Fruit fly (Drosophila melanogaster): Measurements from ENCODE around the gene ergic53.

ergic53 gene

DNA sequence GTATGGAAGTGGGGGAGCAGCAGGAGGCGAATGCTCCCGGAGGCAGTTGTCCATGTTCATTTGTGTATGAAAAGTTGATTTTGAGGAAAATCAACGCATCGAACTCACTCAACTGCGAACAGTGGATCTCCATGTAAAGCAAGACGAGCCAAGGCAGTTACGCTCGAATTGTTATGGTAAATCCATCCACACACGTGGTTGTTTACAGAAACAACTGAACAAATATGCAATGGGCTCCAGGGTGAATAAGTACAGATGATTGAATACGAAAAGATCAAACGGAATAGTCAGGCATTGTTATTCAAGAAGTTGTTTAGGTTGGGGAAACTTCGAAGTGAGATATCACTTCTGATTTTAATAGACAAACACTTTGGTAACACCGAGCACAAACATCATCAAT is 49.3 kb downstream of the ergic53 start (continued):
- TF ChIP-seq maf-S (GFP tag; optimal IDR thresholded peaks at IDR 0.05) (peak; percentile 1), Dp (GFP tag; optimal IDR thresholded peaks at IDR 0.05) (no peak), Sin3A (optimal IDR thresholded peaks at IDR 0.05) (no peak), sug (tag; optimal IDR thresholded peaks at IDR 0.05) (no peak), hbn (GFP tag; IDR thresholded peaks at IDR 0.05; ENCODE audit: partially characterized antibody) (no peak), CG17612 (GFP tag; IDR thresholded peaks at IDR 0.05) (no peak), CG3281 (GFP tag; optimal IDR thresholded peaks at IDR 0.05) (peak; percentile 59), CG30020 (tag; optimal IDR thresholded peaks at IDR 0.05) (no peak), CG13775 (GFP tag; optimal IDR thresholded peaks at IDR 0.05) (no peak), chm (GFP tag; IDR thresholded peaks at IDR 0.05) (no peak), CG10979 (tag; optimal IDR thresholded peaks at IDR 0.05) (no peak), hb (GFP tag; IDR thresholded peaks at IDR 0.05; ENCODE audit: partially characterized antibody) (no peak), twi (tag; optimal IDR thresholded peaks at IDR 0.05) (no peak), kni (GFP tag; optimal IDR thresholded peaks at IDR 0.05) (no peak), MTF-1 (GFP tag; optimal IDR thresholded peaks at IDR 0.05; ENCODE audit: borderline replicate concordance) (peak; percentile 41), Usf (GFP tag; optimal IDR thresholded peaks at IDR 0.05) (no peak), CG9797 (GFP tag; optimal IDR thresholded peaks at IDR 0.05) (no peak), Sox100B (GFP tag; optimal IDR thresholded peaks at IDR 0.05) (no peak), CG33557 (GFP tag; optimal IDR thresholded peaks at IDR 0.05) (no peak), Ravus (GFP tag; IDR thresholded peaks at IDR 0.05) (no peak), repo (GFP tag; optimal IDR thresholded peaks at IDR 0.05) (no peak), Nf-YA (GFP tag; IDR thresholded peaks at IDR 0.05) (no peak), dysf (GFP tag; IDR thresholded peaks at IDR 0.05) (no peak; the same call in 2 of the 3 replicates), crc (GFP tag; optimal IDR thresholded peaks at IDR 0.05) (no peak), CG11247 (GFP tag; IDR thresholded peaks at IDR 0.05) (no peak), Oaz (GFP tag; IDR thresholded peaks at IDR 0.05) (no peak), CG12155 (GFP tag; optimal IDR thresholded peaks at IDR 0.05) (no peak), CG8281 (tag; optimal IDR thresholded peaks at IDR 0.05) (no peak), cwo (GFP tag; optimal IDR thresholded peaks at IDR 0.05) (peak; percentile 37), CG17912 (GFP tag; optimal IDR thresholded peaks at IDR 0.05) (no peak), CG11504 (tag; optimal IDR thresholded peaks at IDR 0.05) (no peak), Lhr (GFP tag; optimal IDR thresholded peaks at IDR 0.05) (no peak), schlank (tag; optimal IDR thresholded peaks at IDR 0.05) (peak; percentile 57), pum (GFP tag; optimal IDR thresholded peaks at IDR 0.05) (no peak), CG11723 (GFP tag; optimal IDR thresholded peaks at IDR 0.05) (no peak), CG32772 (GFP tag; IDR thresholded peaks at IDR 0.05) (no peak), toy (GFP tag; IDR thresholded peaks at IDR 0.05) (no peak), otp (GFP tag; IDR thresholded peaks at IDR 0.05) (no peak), CG12769 (tag; optimal IDR thresholded peaks at IDR 0.05) (peak; percentile 56), CG15073 (GFP tag; optimal IDR thresholded peaks at IDR 0.05) (no peak), C15 (GFP tag; IDR thresholded peaks at IDR 0.05) (no peak), CG34224 (GFP tag; IDR thresholded peaks at IDR 0.05; ENCODE audit: partially characterized antibody) (no peak), ems (GFP tag; optimal IDR thresholded peaks at IDR 0.05) (no peak), CG10209 (GFP tag; optimal IDR thresholded peaks at IDR 0.05) (peak; percentile 51), CG3407 (GFP tag; optimal IDR thresholded peaks at IDR 0.05) (peak; percentile 15), Dip3 (GFP tag; optimal IDR thresholded peaks at IDR 0.05) (no peak), Tbp (GFP tag; optimal IDR thresholded peaks at IDR 0.05) (no peak), Sox102F (GFP tag; optimal IDR thresholded peaks at IDR 0.05) (peak; percentile 22), lov (optimal IDR thresholded peaks at IDR 0.05) (no peak), lov (GFP tag; IDR thresholded peaks at IDR 0.05) (no peak), CG7357 (GFP tag; IDR thresholded peaks at IDR 0.05) (no peak), NC2β (GFP tag; optimal IDR thresholded peaks at IDR 0.05) (no peak)

Data from whole organism, embryonic.